Fruit fly (Drosophila melanogaster): Measurements from ENCODE around the gene vret.

vret gene

DNA sequence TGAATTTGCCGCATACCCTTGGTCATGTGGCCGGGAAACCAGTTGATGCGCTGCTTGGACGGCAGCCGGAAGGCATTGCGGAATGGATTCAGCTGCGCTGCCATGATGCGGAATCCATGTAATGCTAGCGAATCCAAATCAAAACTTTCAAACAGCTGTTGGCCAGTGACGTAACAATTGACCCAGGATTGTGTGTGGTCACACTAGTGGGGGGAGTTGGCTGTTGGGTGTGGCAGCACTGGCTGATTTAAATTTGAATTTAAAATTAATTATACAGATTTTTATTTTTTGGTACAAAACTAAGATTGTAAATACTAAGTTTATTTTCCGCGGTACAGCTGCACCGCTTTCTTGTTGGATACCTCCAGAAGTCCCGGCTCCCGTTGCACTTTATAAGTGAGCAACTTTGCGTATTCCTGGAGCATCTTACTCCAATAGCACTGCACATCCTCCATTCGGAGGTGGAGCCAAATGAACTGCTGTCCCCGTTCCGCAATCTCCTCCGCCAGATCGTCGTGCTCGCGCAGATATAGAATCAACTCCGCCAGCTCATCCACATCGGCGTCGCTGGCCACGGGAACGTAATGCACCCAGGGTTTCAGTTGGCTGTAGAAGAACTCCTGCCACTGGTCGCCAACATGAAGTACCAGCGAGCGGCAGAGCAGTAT is 2.2 kb upstream of the vret start, which contains the start of gene CG17141 (continued):
- TF ChIP-seq chinmo (GFP tag; IDR thresholded peaks at IDR 0.05; ENCODE audit: partially characterized antibody) (0 out of 4 replicates have a peak, but pooled peaks have one; percentile 20), gsb-n (tag; optimal IDR thresholded peaks at IDR 0.05) (no peak), CG6272 (GFP tag; IDR thresholded peaks at IDR 0.05) (no peak), PHDP (tag; optimal IDR thresholded peaks at IDR 0.05) (no peak), phol (tag; optimal IDR thresholded peaks at IDR 0.05) (peak; percentile 32), CG15073 (GFP tag; optimal IDR thresholded peaks at IDR 0.05) (no peak), Scr (GFP tag; IDR thresholded peaks at IDR 0.05; ENCODE audit: partially characterized antibody) (peak; percentile 31; the same call in 1 of the 2 replicates), CG3847 (GFP tag; IDR thresholded peaks at IDR 0.05) (peak; percentile 64), CG6175 (GFP tag; IDR thresholded peaks at IDR 0.05) (no peak), B-H2 (GFP tag; optimal IDR thresholded peaks at IDR 0.05) (no peak), CG14965 (GFP tag; optimal IDR thresholded peaks at IDR 0.05; ENCODE audit: borderline replicate concordance) (no peak), sd (tag; optimal IDR thresholded peaks at IDR 0.05) (no peak), Oli (tag; optimal IDR thresholded peaks at IDR 0.05) (no peak), Pdp1 (GFP tag; optimal IDR thresholded peaks at IDR 0.05) (peak in 1 of 2 experiments; percentile 99), zfh1 (GFP tag; IDR thresholded peaks at IDR 0.05) (no peak), CG33557 (GFP tag; optimal IDR thresholded peaks at IDR 0.05) (no peak), Hmx (GFP tag; optimal IDR thresholded peaks at IDR 0.05) (no peak), CG14667 (GFP tag; IDR thresholded peaks at IDR 0.05) (no peak), CG14441 (GFP tag; IDR thresholded peaks at IDR 0.05) (no peak), sc (optimal IDR thresholded peaks at IDR 0.05) (no peak), sc (GFP tag; optimal IDR thresholded peaks at IDR 0.05) (no peak), gem (tag; optimal IDR thresholded peaks at IDR 0.05) (no peak), Gsc (GFP tag; IDR thresholded peaks at IDR 0.05) (no peak), mam (GFP tag; optimal IDR thresholded peaks at IDR 0.05) (no peak), HLH3B (GFP tag; IDR thresholded peaks at IDR 0.05) (no peak), dati (GFP tag; IDR thresholded peaks at IDR 0.05) (no peak), CG8089 (GFP tag; optimal IDR thresholded peaks at IDR 0.05) (no peak), CG10654 (GFP tag; optimal IDR thresholded peaks at IDR 0.05) (no peak), E2f2 (GFP tag; IDR thresholded peaks at IDR 0.05) (peak; percentile 97), CG15514 (GFP tag; optimal IDR thresholded peaks at IDR 0.05) (peak; percentile 72), CG1647 (GFP tag; optimal IDR thresholded peaks at IDR 0.05) (no peak), maf-S (GFP tag; optimal IDR thresholded peaks at IDR 0.05) (no peak), slbo (GFP tag; IDR thresholded peaks at IDR 0.05) (no peak), bigmax (GFP tag; optimal IDR thresholded peaks at IDR 0.05) (no peak), CG10462 (GFP tag; optimal IDR thresholded peaks at IDR 0.05) (no peak), lov (optimal IDR thresholded peaks at IDR 0.05) (no peak), lov (GFP tag; IDR thresholded peaks at IDR 0.05) (no peak), kah (GFP tag; optimal IDR thresholded peaks at IDR 0.05) (peak; percentile 25), CG12744 (GFP tag; optimal IDR thresholded peaks at IDR 0.05) (no peak), CG13296 (GFP tag; optimal IDR thresholded peaks at IDR 0.05) (no peak), D (optimal IDR thresholded peaks at IDR 0.05) (no peak), D (GFP tag; optimal IDR thresholded peaks at IDR 0.05) (no peak), sens (GFP tag) (peak; percentile 74), CG10147 (GFP tag; optimal IDR thresholded peaks at IDR 0.05) (no peak), CG3163 (GFP tag; optimal IDR thresholded peaks at IDR 0.05) (no peak), BEAF-32 (GFP tag; optimal IDR thresholded peaks at IDR 0.05) (peak; percentile 39), Awh (GFP tag; IDR thresholded peaks at IDR 0.05) (no peak), CG13775 (GFP tag; optimal IDR thresholded peaks at IDR 0.05) (no peak), CG11247 (GFP tag; IDR thresholded peaks at IDR 0.05) (no peak), abd-A (tag; optimal IDR thresholded peaks at IDR 0.05) (no peak), CG9609 (GFP tag; optimal IDR thresholded peaks at IDR 0.05) (no peak)

Data from whole organism, embryonic.